Fruit fly (Drosophila melanogaster) whole organism, embryonic: ENCODE results near the gene Osi19.

Source experiments
- ATbp ChIP-seq: fragments of 200-800 bp; sonication (Bioruptor generic); optimal IDR thresholded peaks from 2 replicates; lab custom pipeline; 2017; ENCODE audit warnings: missing biosample characterization, mild to moderate bottlenecking, missing genetic modification characterization, missing genetic modification reagents
- Ada2b ChIP-seq: fragments of 200-800 bp; sonication (Bioruptor generic); IDR thresholded peaks from 2 replicates; pipeline ENCODE4 v1.3.6; 2022; ENCODE audit warnings: missing biosample characterization, missing genetic modification characterization
- Atf-2 ChIP-seq: fragments of 200-800 bp; sonication (Bioruptor generic); optimal IDR thresholded peaks from 2 replicates; lab custom pipeline; 2016; ENCODE audit warnings: missing biosample characterization, missing genetic modification characterization
- C15 ChIP-seq: fragments of 200-800 bp; sonication (Bioruptor generic); IDR thresholded peaks from 3 replicates; pipeline ENCODE4 v1.3.6; 2022; ENCODE audit warnings: missing biosample characterization, missing genetic modification characterization
- CG11723 ChIP-seq: fragments of 200-800 bp; sonication (Bioruptor generic); optimal IDR thresholded peaks from 2 replicates; lab custom pipeline; 2017; ENCODE audit warnings: missing biosample characterization, mild to moderate bottlenecking, missing genetic modification characterization
- CG13624 ChIP-seq: fragments of 200-800 bp; sonication (Bioruptor generic); optimal IDR thresholded peaks from 2 replicates; lab custom pipeline; 2016; ENCODE audit warnings: missing biosample characterization, missing genetic modification characterization
- CG1529 ChIP-seq: fragments of 200-800 bp; sonication (Bioruptor generic); optimal IDR thresholded peaks from 3 replicates; lab custom pipeline; 2018; ENCODE audit warnings: missing biosample characterization, missing genetic modification characterization
- CG15601 ChIP-seq: fragments of 200-800 bp; sonication (Bioruptor generic); optimal IDR thresholded peaks from 3 replicates; lab custom pipeline; 2019; ENCODE audit warnings: missing biosample characterization, mild to moderate bottlenecking, missing genetic modification characterization, moderate library complexity
- CG17359 ChIP-seq: fragments of 200-800 bp; sonication (Bioruptor generic); optimal IDR thresholded peaks from 3 replicates; lab custom pipeline; 2018; ENCODE audit warnings: missing biosample characterization, mild to moderate bottlenecking, missing genetic modification characterization, moderate library complexity
- CG2116 ChIP-seq: fragments of 200-800 bp; sonication (Bioruptor generic); optimal IDR thresholded peaks from 3 replicates; lab custom pipeline; 2018; ENCODE audit warnings: missing biosample characterization, mild to moderate bottlenecking, missing genetic modification characterization
- CG2199 ChIP-seq: fragments of 200-800 bp; sonication (Bioruptor generic); IDR thresholded peaks from 3 replicates; pipeline ENCODE4 v1.3.6; 2022; ENCODE audit warnings: missing biosample characterization, missing genetic modification characterization
- CG31224 ChIP-seq: fragments of 200-800 bp; sonication (Bioruptor generic); IDR thresholded peaks from 2 replicates; pipeline ENCODE4 v1.3.6; 2022; ENCODE audit warnings: missing biosample characterization, missing genetic modification characterization
- CG4328 ChIP-seq: fragments of 200-800 bp; sonication (Bioruptor generic); optimal IDR thresholded peaks from 3 replicates; lab custom pipeline; 2017; ENCODE audit warnings: missing biosample characterization, missing genetic modification reagents, missing genetic modification characterization
- CG4854 ChIP-seq: fragments of 200-800 bp; sonication (Bioruptor generic); optimal IDR thresholded peaks from 2 replicates; lab custom pipeline; 2016; ENCODE audit warnings: missing biosample characterization, missing genetic modification characterization, inconsistent platforms
- CG6654 ChIP-seq: fragments of 200-800 bp; sonication (Bioruptor generic); optimal IDR thresholded peaks from 2 replicates; lab custom pipeline; 2017; ENCODE audit warnings: missing biosample characterization, mild to moderate bottlenecking, missing genetic modification characterization
- CG6813 ChIP-seq: fragments of 200-800 bp; sonication (Bioruptor generic); optimal IDR thresholded peaks from 2 replicates; lab custom pipeline; 2017; ENCODE audit warnings: missing biosample characterization, missing genetic modification characterization, mild to moderate bottlenecking, moderate library complexity, missing genetic modification reagents
- CG9215 ChIP-seq: fragments of 200-800 bp; sonication (Bioruptor generic); IDR thresholded peaks from 2 replicates; pipeline ENCODE4 v1.3.6; 2022; ENCODE audit warnings: missing biosample characterization, missing genetic modification characterization
- CG9727 ChIP-seq: fragments of 200-800 bp; sonication (Bioruptor generic); optimal IDR thresholded peaks from 3 replicates; lab custom pipeline; 2017; ENCODE audit warnings: missing biosample characterization, mild to moderate bottlenecking, missing genetic modification characterization
- CHES-1-like ChIP-seq: fragments of 200-800 bp; sonication (Bioruptor generic); optimal IDR thresholded peaks from 2 replicates; lab custom pipeline; 2016; ENCODE audit warnings: missing biosample characterization, missing genetic modification characterization
- CrebB ChIP-seq: fragments of 200-800 bp; sonication (Bioruptor generic); optimal IDR thresholded peaks from 3 replicates; lab custom pipeline; 2018; ENCODE audit warnings: missing biosample characterization, mild to moderate bottlenecking, missing genetic modification characterization
- D19A ChIP-seq: fragments of 200-800 bp; optimal IDR thresholded peaks from 3 replicates; lab custom pipeline; 2019; ENCODE audit warnings: missing biosample characterization, mild to moderate bottlenecking, missing genetic modification characterization, moderate library complexity
- Dip3 ChIP-seq: fragments of 200-800 bp; sonication (Bioruptor generic); optimal IDR thresholded peaks from 3 replicates; lab custom pipeline; 2016; ENCODE audit warnings: missing biosample characterization, missing genetic modification characterization
- Dref ChIP-seq: fragments of 200-800 bp; sonication (Bioruptor generic); IDR thresholded peaks from 2 replicates; pipeline ENCODE4 v1.3.6; 2022; ENCODE audit warnings: missing biosample characterization, missing genetic modification characterization
- Eip74EF ChIP-seq, 2 experiments: fragments of 200-800 bp in 1 of 2; fragments of >200 bp in 1 of 2; sonication (Bioruptor generic) in 1 of 2; optimal IDR thresholded peaks; 2 replicates each; lab custom pipeline; 2017 to 2019; ENCODE audit warnings: missing biosample characterization in 2 of 2, missing genetic modification characterization in 2 of 2, mild to moderate bottlenecking in 1 of 2, moderate library complexity in 1 of 2
- GATAe ChIP-seq: fragments of 200-800 bp; sonication (Bioruptor generic); conservative IDR thresholded peaks from 2 replicates; pipeline ENCODE4 v1.3.6; 2022; ENCODE audit warnings: missing biosample characterization, missing genetic modification characterization
- HLH4C ChIP-seq: fragments of 200-800 bp; sonication (Bioruptor generic); IDR thresholded peaks from 3 replicates; pipeline ENCODE4 v1.3.6; 2022; ENCODE audit warnings: missing biosample characterization, missing genetic modification characterization; ENCODE audit not compliant: partially characterized antibody
- HLH54F ChIP-seq: fragments of 200-800 bp; sonication (Bioruptor generic); optimal IDR thresholded peaks from 3 replicates; lab custom pipeline; 2016; ENCODE audit warnings: missing biosample characterization, missing genetic modification characterization
- Nf-YA ChIP-seq: fragments of 200-800 bp; sonication (Bioruptor generic); IDR thresholded peaks from 2 replicates; pipeline ENCODE4 v1.3.6; 2022; ENCODE audit warnings: missing biosample characterization, missing genetic modification characterization
- Oaz ChIP-seq: fragments of 200-800 bp; sonication (Bioruptor generic); IDR thresholded peaks from 2 replicates; pipeline ENCODE4 v1.3.6; 2022; ENCODE audit warnings: missing biosample characterization, missing genetic modification characterization
- Oli ChIP-seq: fragments of 200-800 bp; sonication (Bioruptor generic); optimal IDR thresholded peaks from 2 replicates; lab custom pipeline; 2018; ENCODE audit warnings: missing biosample characterization, mild to moderate bottlenecking, missing genetic modification characterization, moderate library complexity
- Rx ChIP-seq: fragments of 200-800 bp; sonication (Bioruptor generic); IDR thresholded peaks from 2 replicates; pipeline ENCODE4 v1.3.6; 2022; ENCODE audit warnings: missing biosample characterization, missing genetic modification characterization
- Scr ChIP-seq: fragments of 200-800 bp; sonication (Bioruptor generic); IDR thresholded peaks from 2 replicates; pipeline ENCODE4 v1.3.6; 2022; ENCODE audit warnings: missing biosample characterization, missing genetic modification characterization; ENCODE audit not compliant: partially characterized antibody
- Sry-δ ChIP-seq: fragments of 200-800 bp; sonication (Bioruptor generic); optimal IDR thresholded peaks from 2 replicates; lab custom pipeline; 2016; ENCODE audit warnings: missing biosample characterization, missing genetic modification characterization
- TFAM ChIP-seq: fragments of 200-800 bp; sonication (Bioruptor generic); optimal IDR thresholded peaks from 2 replicates; lab custom pipeline; 2017; ENCODE audit warnings: missing biosample characterization, missing genetic modification characterization, inconsistent platforms
- ara ChIP-seq: fragments of 200-800 bp; sonication (Bioruptor generic); IDR thresholded peaks from 2 replicates; pipeline ENCODE4 v1.3.6; 2022; ENCODE audit warnings: missing biosample characterization, missing genetic modification characterization
- ash1 ChIP-seq: fragments of 200-800 bp; sonication (Bioruptor generic); optimal IDR thresholded peaks from 2 replicates; lab custom pipeline; 2018; ENCODE audit warnings: missing biosample characterization, mild to moderate bottlenecking, missing genetic modification characterization
- cato ChIP-seq: fragments of 200-800 bp; sonication (Bioruptor generic); optimal IDR thresholded peaks from 2 replicates; lab custom pipeline; 2016; ENCODE audit warnings: missing biosample characterization, missing genetic modification characterization, borderline replicate concordance
- dan ChIP-seq: fragments of 200-800 bp; sonication (Bioruptor generic); IDR thresholded peaks from 2 replicates; pipeline ENCODE4 v1.3.6; 2022; ENCODE audit warnings: missing biosample characterization, missing genetic modification characterization
- fru ChIP-seq: fragments of >200 bp; optimal IDR thresholded peaks from 2 replicates; lab custom pipeline; 2017
- hbn ChIP-seq: fragments of 200-800 bp; sonication (Bioruptor generic); IDR thresholded peaks from 2 replicates; pipeline ENCODE4 v1.3.6; 2022; ENCODE audit warnings: missing biosample characterization, missing genetic modification characterization; ENCODE audit not compliant: partially characterized antibody
- jigr1 ChIP-seq: fragments of 200-800 bp; sonication (Bioruptor generic); IDR thresholded peaks from 3 replicates; pipeline ENCODE4 v1.3.6; 2022; ENCODE audit warnings: missing biosample characterization, missing genetic modification characterization
- knrl ChIP-seq: fragments of 200-800 bp; sonication (Bioruptor generic); IDR thresholded peaks from 3 replicates; pipeline ENCODE4 v1.3.6; 2022; ENCODE audit warnings: missing biosample characterization, missing genetic modification characterization; ENCODE audit not compliant: partially characterized antibody
- lbe ChIP-seq: fragments of 200-800 bp; sonication (Bioruptor generic); optimal IDR thresholded peaks from 2 replicates; lab custom pipeline; 2016; ENCODE audit warnings: missing biosample characterization, mild to moderate bottlenecking, missing genetic modification characterization
- org-1 ChIP-seq: fragments of 200-800 bp; sonication (Bioruptor generic); optimal IDR thresholded peaks from 2 replicates; lab custom pipeline; 2017; ENCODE audit warnings: missing biosample characterization, missing genetic modification characterization
- pan ChIP-seq, 4 experiments: fragments of >200 bp in 3 of 4; fragments of 200-800 bp in 1 of 4; sonication (Bioruptor generic) in 1 of 4; optimal IDR thresholded peaks in 3 of 4; IDR thresholded peaks in 1 of 4; 2 replicates each; pipeline versions ENCODE4 v1.3.6 to Lab custom; 2017 to 2022; ENCODE audit warnings: missing biosample characterization in 2 of 4, missing genetic modification characterization in 2 of 4, mixed read lengths in 1 of 4
- peb ChIP-seq: fragments of 200-800 bp; sonication (Bioruptor generic); IDR thresholded peaks from 2 replicates; pipeline ENCODE4 v1.3.6; 2022; ENCODE audit warnings: missing biosample characterization, missing genetic modification characterization
- sim ChIP-seq: fragments of 200-800 bp; sonication (Bioruptor generic); IDR thresholded peaks from 2 replicates; pipeline ENCODE4 v1.3.6; 2022; ENCODE audit warnings: missing biosample characterization, missing genetic modification characterization
- sob ChIP-seq: fragments of 200-800 bp; sonication (Bioruptor generic); IDR thresholded peaks from 2 replicates; pipeline ENCODE4 v1.3.6; 2022; ENCODE audit warnings: missing biosample characterization, missing genetic modification characterization
- toy ChIP-seq: fragments of 200-800 bp; sonication (Bioruptor generic); IDR thresholded peaks from 2 replicates; pipeline ENCODE4 v1.3.6; 2022; ENCODE audit warnings: missing biosample characterization, missing genetic modification characterization
- tx ChIP-seq: fragments of 200-800 bp; sonication (Bioruptor generic); optimal IDR thresholded peaks from 2 replicates; lab custom pipeline; 2016; ENCODE audit warnings: missing biosample characterization, missing genetic modification characterization
- vfl ChIP-seq: fragments of 200-800 bp; sonication (Bioruptor generic); optimal IDR thresholded peaks from 2 replicates; lab custom pipeline; 2016; ENCODE audit warnings: missing biosample characterization, missing genetic modification characterization
- zen ChIP-seq: fragments of 200-800 bp; sonication (Bioruptor generic); optimal IDR thresholded peaks from 3 replicates; lab custom pipeline; 2018; ENCODE audit warnings: missing biosample characterization, mild to moderate bottlenecking, missing genetic modification characterization, moderate library complexity

Gene Osi19

dm6 chr3R:6380129-6380528 is 45.0 kb downstream of the Osi19 start, which contains the start of the genes CG1024 and TfIIFalpha (continued):
- peak; percentile 97 for TF ChIP-seq HLH4C (GFP tag; lab: Robert Waterston, UW)
- TF ChIP-seq pan (optimal IDR thresholded peaks at IDR 0.05; lab: Kevin White, UChicago), result no peak
- no peak for TF ChIP-seq pan (GFP tag; optimal IDR thresholded peaks at IDR 0.05 in 1 of 2, IDR thresholded peaks at IDR 0.05 in 1 of 2)
- TF ChIP-seq D19A (tag; lab: Kevin White, UChicago), result no peak
- no peak for TF ChIP-seq CG1529 (GFP tag; lab: Kevin White, UChicago)
- no peak for TF ChIP-seq tx
- peak; percentile 90 for TF ChIP-seq Scr
- TF ChIP-seq Dip3 (GFP tag; lab: Kevin White, UChicago), result no peak
- TF ChIP-seq lbe (GFP tag; lab: Kevin White, UChicago), result peak; percentile 19
- no peak for TF ChIP-seq sim (GFP tag; lab: Robert Waterston, UW)
- TF ChIP-seq zen (tag; lab: Kevin White, UChicago), result no peak
- no peak for TF ChIP-seq HLH54F
- no peak for TF ChIP-seq Oli
- TF ChIP-seq CG2116 (GFP tag; lab: Kevin White, UChicago), result peak; percentile 90
- no peak for TF ChIP-seq CG6813 (GFP tag; lab: Kevin White, UChicago)
- no peak for TF ChIP-seq Rx (GFP tag; lab: Robert Waterston, UW)
- TF ChIP-seq jigr1 (GFP tag; lab: Robert Waterston, UW), result no peak
- no peak for TF ChIP-seq CG17359
- TF ChIP-seq peb, result no peak
- TF ChIP-seq Eip74EF (GFP tag; optimal IDR thresholded peaks at IDR 0.05; lab: Kevin White, UChicago), result no peak
- no peak for TF ChIP-seq Atf-2 (GFP tag; lab: Kevin White, UChicago)
- TF ChIP-seq CG9215 (GFP tag; lab: Robert Waterston, UW), result no peak
- TF ChIP-seq fru, result no peak
- TF ChIP-seq ash1, result no peak
- TF ChIP-seq Nf-YA (GFP tag; lab: Robert Waterston, UW), result no peak
- TF ChIP-seq Ada2b (GFP tag; lab: Robert Waterston, UW), result no peak
- TF ChIP-seq C15 (GFP tag; lab: Robert Waterston, UW), result no peak
- TF ChIP-seq CHES-1-like, result peak; percentile 21
- no peak for TF ChIP-seq ATbp (GFP tag; lab: Kevin White, UChicago)
- TF ChIP-seq CG9727 (GFP tag; lab: Kevin White, UChicago), result no peak
- no peak for TF ChIP-seq CG13624 (GFP tag; lab: Kevin White, UChicago)
- no peak for TF ChIP-seq CG6654 (GFP tag; lab: Kevin White, UChicago)
- no peak for TF ChIP-seq org-1 (GFP tag; lab: Kevin White, UChicago)
- no peak for TF ChIP-seq CG11723 (GFP tag; lab: Kevin White, UChicago)
- no peak for TF ChIP-seq CG31224
- TF ChIP-seq ara (GFP tag; lab: Robert Waterston, UW), result no peak
- TF ChIP-seq Dref (GFP tag; lab: Robert Waterston, UW), result peak; percentile 78
- peak; percentile 81 for TF ChIP-seq knrl
- TF ChIP-seq cato, result no peak
- TF ChIP-seq TFAM, result no peak
- TF ChIP-seq Oaz, result no peak
- no peak for TF ChIP-seq dan (GFP tag; lab: Robert Waterston, UW)
- TF ChIP-seq CrebB, result no peak
- TF ChIP-seq GATAe (GFP tag; lab: Robert Waterston, UW), result no peak
- no peak for TF ChIP-seq CG4328 (GFP tag; lab: Kevin White, UChicago)
- peak; percentile 86 for TF ChIP-seq Sry-δ (GFP tag; lab: Kevin White, UChicago)
- TF ChIP-seq toy (GFP tag; lab: Robert Waterston, UW), result no peak
- no peak for TF ChIP-seq vfl
- no peak for TF ChIP-seq CG4854
- 0 out of 2 replicates have a peak, but pooled peaks have one; percentile 31 for TF ChIP-seq sob
- TF ChIP-seq CG2199, result no peak
- TF ChIP-seq CG15601, result no peak
- peak; percentile 91 for TF ChIP-seq hbn (GFP tag; lab: Robert Waterston, UW)
